Worm (Caenorhabditis elegans): ENCODE data around the gene srg-11.

DNA sequence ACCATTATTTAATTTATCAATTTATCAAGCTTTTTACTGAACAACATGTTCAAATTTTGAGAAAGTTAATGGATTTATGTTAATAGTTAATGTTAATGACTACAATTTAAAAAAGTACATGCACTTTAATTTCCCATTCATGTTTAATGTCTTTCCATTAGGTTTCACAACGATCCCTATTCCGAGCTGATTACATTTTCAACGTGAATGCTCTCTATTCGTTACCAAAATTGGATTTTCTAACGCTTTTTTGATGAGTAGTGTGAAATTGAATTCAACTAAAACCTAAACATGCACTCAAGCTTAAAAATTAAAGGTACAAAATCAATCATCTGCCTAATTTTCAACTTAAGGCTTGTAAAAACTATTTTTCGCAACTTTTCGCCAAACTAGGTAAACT, 22.4 kb upstream of the srg-11 start:
- TF ChIP-seq hif-1 (tag; optimal IDR thresholded peaks at IDR 0.05): no peak
- no peak for TF ChIP-seq Y5F2A.4 (GFP tag; optimal IDR thresholded peaks at IDR 0.05)

Data from whole organism, L4 larva.